Worm (Caenorhabditis elegans) whole organism, L3 larva: Measurements from ENCODE around the gene pdzd-8.

Experiments used
- ama-1 ChIP-seq: fragments of 150-350 bp; optimal IDR thresholded peaks from 2 replicates; lab custom pipeline; 2018
- nhr-28 ChIP-seq: fragments of 150-350 bp; optimal IDR thresholded peaks from 2 replicates; lab custom pipeline; 2014; ENCODE audit warnings: missing biosample characterization, missing genetic modification characterization
- snpc-4 ChIP-seq: fragments of 150-350 bp; optimal IDR thresholded peaks from 2 replicates; lab custom pipeline; 2014; ENCODE audit warnings: missing biosample characterization, missing genetic modification characterization
- tbx-2 ChIP-seq: sonication (generic microtip); optimal IDR thresholded peaks from 2 replicates; lab custom pipeline; 2016; ENCODE audit warnings: mild to moderate bottlenecking, missing genetic modification characterization, missing compliant biosample characterization
- unc-62 ChIP-seq: fragments of 150-350 bp; sonication (generic microtip); optimal IDR thresholded peaks from 4 replicates; lab custom pipeline; 2014; ENCODE audit warnings: missing biosample characterization, missing genetic modification reagents, missing genetic modification characterization

DNA sequence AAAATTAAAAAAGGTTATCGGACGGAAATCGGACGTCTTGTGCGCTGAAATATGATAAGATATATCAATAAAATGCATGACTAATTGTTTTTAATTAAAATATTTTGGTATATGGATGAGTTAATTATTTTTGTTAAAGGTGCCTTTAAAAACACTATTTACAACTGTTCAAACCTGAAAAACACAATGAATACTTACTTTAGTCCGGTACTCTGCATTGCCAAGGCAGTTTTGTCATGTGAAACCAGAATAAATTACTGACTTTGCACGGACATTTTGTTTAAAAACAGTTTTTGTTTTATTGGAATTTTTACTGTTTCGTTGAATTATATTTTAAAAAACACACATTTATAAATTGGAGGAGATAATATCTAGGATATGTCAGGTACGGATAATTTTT, 7.3 kb upstream of the pdzd-8 start, which contains the start of gene suex-2:
- TF ChIP-seq ama-1 (lab: Kevin White, UChicago) (no peak), unc-62 (GFP tag; lab: Kevin White, UChicago) (no peak), nhr-28 (tag; lab: Kevin White, UChicago) (no peak), snpc-4 (no peak), tbx-2 (tag; lab: Kevin White, UChicago) (no peak)
